Worm (Caenorhabditis elegans): ENCODE measurements around the gene Y43F8B.10.

Gene Y43F8B.10

DNA sequence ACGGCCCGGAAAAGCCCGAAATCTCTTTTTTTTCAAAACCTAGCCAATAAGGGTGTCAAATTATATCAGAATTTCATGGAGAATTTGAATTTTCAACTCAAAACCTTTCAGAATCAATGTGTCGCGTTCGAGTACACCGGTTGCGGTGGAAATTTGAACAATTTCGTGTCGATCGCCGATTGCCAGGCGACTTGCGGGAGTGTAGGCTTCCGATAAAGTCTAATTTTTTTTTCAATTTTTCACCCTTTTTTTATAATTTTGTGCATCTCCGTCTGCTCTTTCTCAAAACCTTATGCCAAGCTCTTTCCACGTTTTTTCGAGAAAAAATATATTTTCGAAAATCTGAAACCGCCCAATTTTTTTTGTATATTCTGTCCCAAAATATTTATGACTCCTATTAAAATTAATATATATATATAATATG lies 45.3 kb downstream of the Y43F8B.10 start (continued):
- no peak for TF ChIP-seq sdz-38 (tag; optimal IDR thresholded peaks at IDR 0.05)
- no peak for TF ChIP-seq sptf-2 (GFP tag; optimal IDR thresholded peaks at IDR 0.05)
- TF ChIP-seq C17E4.6 (GFP tag; IDR thresholded peaks at IDR 0.05): no peak
- TF ChIP-seq snpc-4 (GFP tag; optimal IDR thresholded peaks at IDR 0.05): no peak
- peak in 2 of 4 experiments; percentile 25 to 36 for TF ChIP-seq snpc-4 (tag; optimal IDR thresholded peaks at IDR 0.05)
- no peak for TF ChIP-seq nhr-179 (tag; optimal IDR thresholded peaks at IDR 0.05)
- TF ChIP-seq rpc-1 (optimal IDR thresholded peaks at IDR 0.05): no peak
- TF ChIP-seq rpc-1 (tag; optimal IDR thresholded peaks at IDR 0.05): no peak
- no peak for TF ChIP-seq aptf-2 (GFP tag; conservative IDR thresholded peaks at IDR 0.05)
- TF ChIP-seq T26A5.8 (tag; optimal IDR thresholded peaks at IDR 0.05): no peak
- no peak for TF ChIP-seq akir-1 (GFP tag; optimal IDR thresholded peaks at IDR 0.05)
- no peak for TF ChIP-seq attf-6 (GFP tag; IDR thresholded peaks at IDR 0.05)
- no peak for TF ChIP-seq T07F8.4 (tag; optimal IDR thresholded peaks at IDR 0.05)
- TF ChIP-seq snpc-1.3 (tag; optimal IDR thresholded peaks at IDR 0.05; ENCODE audit: insufficient read depth): no peak
- TF ChIP-seq zfh-2 (GFP tag; conservative IDR thresholded peaks at IDR 0.05): no peak
- TF ChIP-seq ceh-58 (GFP tag; IDR thresholded peaks at IDR 0.05): no peak
- no peak for TF ChIP-seq lag-1 (GFP tag; IDR thresholded peaks at IDR 0.05)
- no peak for TF ChIP-seq unc-62 (GFP tag; optimal IDR thresholded peaks at IDR 0.05)
- TF ChIP-seq rcor-1 (GFP tag; IDR thresholded peaks at IDR 0.05): no peak
- no peak for TF ChIP-seq ztf-28 (GFP tag; IDR thresholded peaks at IDR 0.05)
- peak; percentile 28; the same call in 1 of the 2 replicates for TF ChIP-seq hmg-1.2 (GFP tag; IDR thresholded peaks at IDR 0.05)
- TF ChIP-seq lin-26 (GFP tag; IDR thresholded peaks at IDR 0.05): peak; percentile 69; the same call in 1 of the 2 replicates
- peak; percentile 36 for TF ChIP-seq ceh-100 (GFP tag; IDR thresholded peaks at IDR 0.05)
- TF ChIP-seq snpc-1.1 (tag; optimal IDR thresholded peaks at IDR 0.05; ENCODE audit: insufficient read depth): no peak
- no peak for TF ChIP-seq tlf-1 (GFP tag; optimal IDR thresholded peaks at IDR 0.05)
- no peak for TF ChIP-seq ztf-25 (GFP tag; IDR thresholded peaks at IDR 0.05)
- no peak for TF ChIP-seq dpl-1 (GFP tag; optimal IDR thresholded peaks at IDR 0.05)
- no peak for TF ChIP-seq bed-1 (GFP tag; IDR thresholded peaks at IDR 0.05)
- TF ChIP-seq let-526 (GFP tag; IDR thresholded peaks at IDR 0.05): no peak
- 0 out of 2 replicates have a peak, but pooled peaks have one; percentile 61 for TF ChIP-seq Y53G8AR.9 (GFP tag; conservative IDR thresholded peaks at IDR 0.05)
- TF ChIP-seq F37B4.10 (GFP tag; IDR thresholded peaks at IDR 0.05): no peak
- TF ChIP-seq bed-2 (GFP tag; IDR thresholded peaks at IDR 0.05): no peak
- peak; percentile 88 for TF ChIP-seq ztf-26 (tag; optimal IDR thresholded peaks at IDR 0.05)
- TF ChIP-seq mes-4 (tag; optimal IDR thresholded peaks at IDR 0.05): no peak
- no peak for TF ChIP-seq hlh-12 (tag; optimal IDR thresholded peaks at IDR 0.05)
- TF ChIP-seq F39B2.1 (GFP tag; IDR thresholded peaks at IDR 0.05): no peak
- no peak for TF ChIP-seq madf-8 (GFP tag; conservative IDR thresholded peaks at IDR 0.05)
- no peak for TF ChIP-seq hrde-1 (tag; optimal IDR thresholded peaks at IDR 0.05; ENCODE audit: borderline replicate concordance)
- no peak for TF ChIP-seq Y95B8A.8 (GFP tag; IDR thresholded peaks at IDR 0.05)
- no peak for TF ChIP-seq ZK185.1 (tag; optimal IDR thresholded peaks at IDR 0.05; ENCODE audit: poor library complexity, severe bottlenecking)

DNA sequence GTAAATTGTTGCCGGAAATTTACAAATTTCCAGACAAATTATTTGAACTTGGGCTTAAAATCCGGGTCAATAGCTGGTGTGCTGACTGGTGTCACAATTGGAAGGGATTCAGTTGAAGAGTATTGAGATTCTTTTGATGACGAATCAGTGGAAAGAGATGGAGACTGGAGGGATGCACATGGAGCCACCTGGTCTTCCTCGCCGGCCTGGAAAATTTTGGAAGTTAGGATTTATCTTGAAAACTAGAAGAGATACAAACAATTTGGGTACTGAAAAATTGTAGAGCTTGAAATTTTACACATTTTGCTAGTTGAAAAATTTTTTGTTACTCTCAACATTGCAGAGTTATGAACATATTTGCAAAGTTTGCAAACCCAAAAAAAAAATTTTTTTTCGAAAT lies 45.9 kb downstream of the Y43F8B.10 start:
- TF ChIP-seq lin-54 (GFP tag; optimal IDR thresholded peaks at IDR 0.05) (peak; percentile 4), rpc-1 (optimal IDR thresholded peaks at IDR 0.05) (no peak), rpc-1 (tag; optimal IDR thresholded peaks at IDR 0.05) (no peak), attf-6 (GFP tag; IDR thresholded peaks at IDR 0.05) (0 out of 2 replicates have a peak, but pooled peaks have one; percentile 32), madf-6 (GFP tag; IDR thresholded peaks at IDR 0.05) (peak; percentile 56; the same call in 1 of the 2 replicates), mxl-1 (tag; optimal IDR thresholded peaks at IDR 0.05) (no peak), attf-5 (GFP tag; optimal IDR thresholded peaks at IDR 0.05) (no peak), zfh-2 (GFP tag; conservative IDR thresholded peaks at IDR 0.05) (no peak), dox-1 (GFP tag; IDR thresholded peaks at IDR 0.05) (peak; percentile 40), let-607 (tag; optimal IDR thresholded peaks at IDR 0.05) (peak in 1 of 2 experiments; percentile 19), Y53G8AR.9 (GFP tag; conservative IDR thresholded peaks at IDR 0.05) (0 out of 2 replicates have a peak, but pooled peaks have one; percentile 9), madf-3 (GFP tag; IDR thresholded peaks at IDR 0.05) (0 out of 2 replicates have a peak, but pooled peaks have one; percentile 62), ztf-26 (tag; optimal IDR thresholded peaks at IDR 0.05) (peak; percentile 45), ama-1 (optimal IDR thresholded peaks at IDR 0.05) (peak; percentile 77), ama-1 (GFP tag; optimal IDR thresholded peaks at IDR 0.05) (no peak), aptf-3 (GFP tag; IDR thresholded peaks at IDR 0.05) (0 out of 2 replicates have a peak, but pooled peaks have one; percentile 46), F37B4.10 (GFP tag; IDR thresholded peaks at IDR 0.05) (no peak)
